Fruit fly (Drosophila melanogaster) whole organism, embryonic: Measurements from ENCODE around the gene Hr78.
A peak's percentile ranks its signal among the peaks of the same experiment; 100 is the strongest.

Experiments
- BEAF-32 ChIP-seq: fragments of 200-800 bp; sonication (Bioruptor generic); optimal IDR thresholded peaks from 3 replicates; lab custom pipeline; 2017; ENCODE audit warnings: missing biosample characterization, missing genetic modification characterization, mild to moderate bottlenecking, moderate library complexity, missing genetic modification reagents
- CG10274 ChIP-seq: fragments of 200-800 bp; sonication (Bioruptor generic); optimal IDR thresholded peaks from 3 replicates; lab custom pipeline; 2017; ENCODE audit warnings: missing biosample characterization, mild to moderate bottlenecking, missing genetic modification characterization
- CG10366 ChIP-seq: fragments of 200-800 bp; sonication (Bioruptor generic); IDR thresholded peaks from 2 replicates; pipeline ENCODE4 v1.3.6; 2022; ENCODE audit warnings: missing biosample characterization, missing genetic modification characterization
- CG13894 ChIP-seq: fragments of 200-800 bp; sonication (Bioruptor generic); optimal IDR thresholded peaks from 3 replicates; lab custom pipeline; 2018; ENCODE audit warnings: missing biosample characterization, mild to moderate bottlenecking, missing genetic modification characterization, moderate library complexity
- CG14441 ChIP-seq: fragments of 200-800 bp; sonication (Bioruptor generic); IDR thresholded peaks from 2 replicates; pipeline ENCODE4 v1.3.6; 2022; ENCODE audit warnings: missing biosample characterization, missing genetic modification characterization
- CG14710 ChIP-seq: fragments of 200-800 bp; sonication (Bioruptor generic); optimal IDR thresholded peaks from 3 replicates; lab custom pipeline; 2019; ENCODE audit warnings: missing biosample characterization, mild to moderate bottlenecking, missing genetic modification characterization, moderate library complexity
- CG15514 ChIP-seq: fragments of 200-800 bp; sonication (Bioruptor generic); optimal IDR thresholded peaks from 3 replicates; lab custom pipeline; 2017; ENCODE audit warnings: missing biosample characterization, missing genetic modification characterization, mild to moderate bottlenecking, moderate library complexity, missing genetic modification reagents
- CG17328 ChIP-seq: fragments of 200-800 bp; sonication (Bioruptor generic); IDR thresholded peaks from 2 replicates; pipeline ENCODE4 v1.3.6; 2022; ENCODE audit warnings: missing biosample characterization, missing genetic modification characterization
- CG1832 ChIP-seq: fragments of 200-800 bp; sonication (Bioruptor generic); optimal IDR thresholded peaks from 2 replicates; lab custom pipeline; 2017; ENCODE audit warnings: missing biosample characterization, mild to moderate bottlenecking, missing genetic modification characterization, inconsistent platforms
- CG3065 ChIP-seq: fragments of 200-800 bp; sonication (Bioruptor generic); optimal IDR thresholded peaks from 2 replicates; lab custom pipeline; 2016; ENCODE audit warnings: missing biosample characterization, missing genetic modification characterization
- CG32772 ChIP-seq: fragments of 200-800 bp; sonication (Bioruptor generic); IDR thresholded peaks from 2 replicates; pipeline ENCODE4 v1.3.6; 2022; ENCODE audit warnings: missing biosample characterization, missing genetic modification characterization
- CG3838 ChIP-seq: fragments of 200-800 bp; sonication (Bioruptor generic); optimal IDR thresholded peaks from 3 replicates; lab custom pipeline; 2016; ENCODE audit warnings: missing biosample characterization, missing genetic modification characterization
- CG3847 ChIP-seq: fragments of 200-800 bp; sonication (Bioruptor generic); IDR thresholded peaks from 2 replicates; pipeline ENCODE4 v1.3.6; 2022; ENCODE audit warnings: missing biosample characterization, missing genetic modification characterization
- CG3995 ChIP-seq: fragments of 200-800 bp; sonication (Bioruptor generic); optimal IDR thresholded peaks from 3 replicates; lab custom pipeline; 2016; ENCODE audit warnings: missing biosample characterization, missing genetic modification characterization
- CG5245 ChIP-seq: fragments of 200-800 bp; sonication (Bioruptor generic); optimal IDR thresholded peaks from 3 replicates; lab custom pipeline; 2016; ENCODE audit warnings: missing biosample characterization, missing genetic modification characterization
- CG6254 ChIP-seq: fragments of 200-800 bp; sonication (Bioruptor generic); optimal IDR thresholded peaks from 3 replicates; lab custom pipeline; 2017; ENCODE audit warnings: mild to moderate bottlenecking, missing biosample characterization, missing genetic modification reagents, missing genetic modification characterization
- CG6683 ChIP-seq: fragments of 200-800 bp; sonication (Bioruptor generic); optimal IDR thresholded peaks from 2 replicates; lab custom pipeline; 2017; ENCODE audit warnings: missing biosample characterization, mild to moderate bottlenecking, missing genetic modification characterization, missing genetic modification reagents
- CG6765 ChIP-seq: fragments of 200-800 bp; sonication (Bioruptor generic); optimal IDR thresholded peaks from 3 replicates; lab custom pipeline; 2017; ENCODE audit warnings: missing biosample characterization, mild to moderate bottlenecking, missing genetic modification characterization
- CG6791 ChIP-seq: fragments of 200-800 bp; sonication (Bioruptor generic); IDR thresholded peaks from 3 replicates; pipeline ENCODE4 v1.3.6; 2022; ENCODE audit warnings: missing biosample characterization, missing genetic modification characterization; ENCODE audit not compliant: partially characterized antibody
- CG7271 ChIP-seq: fragments of 200-800 bp; sonication (Bioruptor generic); optimal IDR thresholded peaks from 2 replicates; lab custom pipeline; 2018; ENCODE audit warnings: missing biosample characterization, mild to moderate bottlenecking, missing genetic modification characterization, moderate library complexity
- CG9437 ChIP-seq: fragments of 200-800 bp; sonication (Bioruptor generic); optimal IDR thresholded peaks from 2 replicates; lab custom pipeline; 2018; ENCODE audit warnings: missing biosample characterization, mild to moderate bottlenecking, missing genetic modification characterization
- CHES-1-like ChIP-seq: fragments of 200-800 bp; sonication (Bioruptor generic); optimal IDR thresholded peaks from 2 replicates; lab custom pipeline; 2016; ENCODE audit warnings: missing biosample characterization, missing genetic modification characterization
- Dfd ChIP-seq, 2 experiments: fragments of >200 bp; optimal IDR thresholded peaks; 2 replicates each; lab custom pipeline; 2017; ENCODE audit warnings: missing biosample characterization in 2 of 2, missing genetic modification characterization in 2 of 2
- Dip2 ChIP-seq: fragments of 200-800 bp; sonication (Bioruptor generic); IDR thresholded peaks from 2 replicates; pipeline ENCODE4 v1.3.6; 2022; ENCODE audit warnings: missing biosample characterization, missing genetic modification characterization
- E2f2 ChIP-seq: fragments of 200-800 bp; sonication (Bioruptor generic); IDR thresholded peaks from 2 replicates; pipeline ENCODE4 v1.3.6; 2022; ENCODE audit warnings: missing biosample characterization, missing genetic modification characterization
- Gsc ChIP-seq: fragments of 200-800 bp; sonication (Bioruptor generic); IDR thresholded peaks from 2 replicates; pipeline ENCODE4 v1.3.6; 2022; ENCODE audit warnings: missing biosample characterization, missing genetic modification characterization
- HLH54F ChIP-seq: fragments of 200-800 bp; sonication (Bioruptor generic); optimal IDR thresholded peaks from 3 replicates; lab custom pipeline; 2016; ENCODE audit warnings: missing biosample characterization, missing genetic modification characterization
- MTF-1 ChIP-seq: fragments of 200-800 bp; sonication (Bioruptor generic); optimal IDR thresholded peaks from 2 replicates; lab custom pipeline; 2018; ENCODE audit warnings: missing biosample characterization, mild to moderate bottlenecking, missing genetic modification characterization, borderline replicate concordance
- NC2β ChIP-seq: fragments of 200-800 bp; sonication (Bioruptor generic); optimal IDR thresholded peaks from 2 replicates; lab custom pipeline; 2016; ENCODE audit warnings: missing biosample characterization, missing genetic modification characterization
- Opbp ChIP-seq: fragments of 200-800 bp; sonication (Bioruptor generic); IDR thresholded peaks from 3 replicates; pipeline ENCODE4 v1.3.6; 2022; ENCODE audit warnings: missing biosample characterization, missing genetic modification characterization; ENCODE audit not compliant: partially characterized antibody
- Trl ChIP-seq, 3 experiments: fragments of >200 bp in 2 of 3; fragments of 200-800 bp in 1 of 3; sonication (Bioruptor generic) in 1 of 3; optimal IDR thresholded peaks; 2 replicates in 1 of 3; 3 replicates in 2 of 3; lab custom pipeline; 2016 to 2017; ENCODE audit warnings: missing biosample characterization in 1 of 3, missing genetic modification characterization in 1 of 3
- Vsx1 ChIP-seq: fragments of 200-800 bp; sonication (Bioruptor generic); optimal IDR thresholded peaks from 2 replicates; lab custom pipeline; 2017; ENCODE audit warnings: missing biosample characterization, mild to moderate bottlenecking, missing genetic modification characterization, missing genetic modification reagents
- ac ChIP-seq: fragments of 200-800 bp; sonication (Bioruptor generic); optimal IDR thresholded peaks from 3 replicates; lab custom pipeline; 2017; ENCODE audit warnings: missing biosample characterization, mild to moderate bottlenecking, missing genetic modification characterization
- ara ChIP-seq: fragments of 200-800 bp; sonication (Bioruptor generic); IDR thresholded peaks from 2 replicates; pipeline ENCODE4 v1.3.6; 2022; ENCODE audit warnings: missing biosample characterization, missing genetic modification characterization
- br ChIP-seq: fragments of >200 bp; optimal IDR thresholded peaks from 2 replicates; lab custom pipeline; 2017
- cato ChIP-seq: fragments of 200-800 bp; sonication (Bioruptor generic); optimal IDR thresholded peaks from 2 replicates; lab custom pipeline; 2016; ENCODE audit warnings: missing biosample characterization, missing genetic modification characterization, borderline replicate concordance
- cg ChIP-seq: fragments of 200-800 bp; sonication (Bioruptor generic); optimal IDR thresholded peaks from 3 replicates; lab custom pipeline; 2019; ENCODE audit warnings: missing biosample characterization, mild to moderate bottlenecking, missing genetic modification characterization, moderate library complexity
- ems ChIP-seq: fragments of 200-800 bp; sonication (Bioruptor generic); optimal IDR thresholded peaks from 3 replicates; lab custom pipeline; 2016; ENCODE audit warnings: missing biosample characterization, missing genetic modification characterization
- gfzf ChIP-seq: fragments of 200-800 bp; sonication (Bioruptor generic); optimal IDR thresholded peaks from 2 replicates; lab custom pipeline; 2016; ENCODE audit warnings: missing biosample characterization, mild to moderate bottlenecking, missing genetic modification characterization, moderate library complexity
- grau ChIP-seq: fragments of 200-800 bp; optimal IDR thresholded peaks from 3 replicates; lab custom pipeline; 2019; ENCODE audit warnings: missing biosample characterization, mild to moderate bottlenecking, missing genetic modification characterization, moderate library complexity
- hbn ChIP-seq: fragments of 200-800 bp; sonication (Bioruptor generic); IDR thresholded peaks from 2 replicates; pipeline ENCODE4 v1.3.6; 2022; ENCODE audit warnings: missing biosample characterization, missing genetic modification characterization; ENCODE audit not compliant: partially characterized antibody
- lola ChIP-seq, 3 experiments: fragments of >200 bp in 2 of 3; fragments of 200-800 bp in 1 of 3; sonication (Bioruptor generic) in 1 of 3; optimal IDR thresholded peaks; 2 replicates each; lab custom pipeline; 2017 to 2019; ENCODE audit warnings: missing biosample characterization in 3 of 3, missing genetic modification characterization in 3 of 3, mild to moderate bottlenecking in 1 of 3, moderate library complexity in 1 of 3
- nerfin-2 ChIP-seq: fragments of 200-800 bp; sonication (Bioruptor generic); IDR thresholded peaks from 2 replicates; pipeline ENCODE4 v1.3.6; 2022; ENCODE audit warnings: missing biosample characterization, missing genetic modification characterization; ENCODE audit not compliant: partially characterized antibody
- pho ChIP-seq: fragments of 200-800 bp; sonication (Bioruptor generic); optimal IDR thresholded peaks from 2 replicates; lab custom pipeline; 2016; ENCODE audit warnings: missing biosample characterization, missing genetic modification characterization
- pros ChIP-seq: fragments of 200-800 bp; sonication (Bioruptor generic); optimal IDR thresholded peaks from 3 replicates; lab custom pipeline; 2019; ENCODE audit warnings: missing biosample characterization, mild to moderate bottlenecking, missing genetic modification characterization, moderate library complexity
- schlank ChIP-seq: fragments of 200-800 bp; sonication (Bioruptor generic); optimal IDR thresholded peaks from 2 replicates; lab custom pipeline; 2018; ENCODE audit warnings: missing biosample characterization, mild to moderate bottlenecking, missing genetic modification characterization
- trem ChIP-seq: fragments of 200-800 bp; optimal IDR thresholded peaks from 3 replicates; lab custom pipeline; 2019; ENCODE audit warnings: missing biosample characterization, mild to moderate bottlenecking, missing genetic modification characterization, moderate library complexity

Hr78 gene

DNA sequence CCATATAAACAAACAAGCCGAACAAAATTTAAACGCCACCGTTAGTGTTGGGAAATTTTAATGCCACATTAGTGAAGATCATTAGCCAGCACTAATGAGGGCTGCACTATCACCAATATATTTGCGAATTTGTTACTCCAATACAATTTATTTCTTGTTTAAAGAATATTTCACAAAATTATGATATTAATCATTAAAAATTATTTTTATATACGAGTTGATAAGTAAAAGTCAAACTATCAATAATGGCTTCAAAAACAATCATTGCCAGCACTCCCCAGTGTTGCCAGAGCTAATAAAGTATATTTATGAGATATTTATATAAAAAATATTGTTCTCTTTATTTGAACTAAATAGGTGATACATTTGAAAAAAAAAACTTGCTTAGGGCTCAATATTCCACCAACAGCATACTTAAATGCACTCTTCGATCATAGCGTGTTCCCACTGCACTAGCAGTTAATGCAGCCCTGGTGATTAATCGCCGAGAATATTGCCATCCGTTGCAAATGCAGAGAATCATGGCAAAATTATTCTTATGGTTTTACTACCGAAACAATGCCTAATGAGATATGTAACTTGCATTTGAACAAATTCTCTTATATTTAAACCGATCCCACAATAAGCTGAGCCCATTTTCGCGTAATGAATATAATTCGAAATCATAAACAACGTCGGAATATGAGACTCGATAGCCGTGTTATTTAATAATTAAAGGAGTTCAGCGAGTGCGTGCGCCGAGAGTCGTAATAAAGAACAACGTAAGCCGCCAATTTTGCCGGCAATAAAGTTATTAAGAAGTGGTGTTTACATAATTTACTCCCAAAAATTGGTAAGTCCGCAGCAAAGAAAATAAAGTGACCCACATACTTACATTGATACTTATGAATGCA is 18.8 kb upstream of the Hr78 start, which contains the start of the genes SAK and Cdk12 (continued):
- TF ChIP-seq gfzf (GFP tag; lab: Kevin White, UChicago): no peak
- TF ChIP-seq CG5245 (GFP tag; lab: Kevin White, UChicago): peak; percentile 54
- no peak for TF ChIP-seq NC2β (GFP tag; lab: Kevin White, UChicago)
- TF ChIP-seq CG15514 (GFP tag; lab: Kevin White, UChicago): peak; percentile 84
- peak; percentile 57 for TF ChIP-seq CG7271 (tag; lab: Kevin White, UChicago)
- TF ChIP-seq pros (GFP tag; lab: Kevin White, UChicago): no peak
- peak; percentile 68 for TF ChIP-seq cato (GFP tag; lab: Kevin White, UChicago)
- TF ChIP-seq E2f2 (GFP tag; lab: Robert Waterston, UW): peak; percentile 83
- TF ChIP-seq Dip2 (GFP tag; lab: Robert Waterston, UW): no peak; the same call in 1 of the 2 replicates
- TF ChIP-seq CG6765 (GFP tag; lab: Kevin White, UChicago): peak; percentile 76
- no peak for TF ChIP-seq br (lab: Kevin White, UChicago)
- TF ChIP-seq CHES-1-like (GFP tag; lab: Kevin White, UChicago): peak; percentile 28
- TF ChIP-seq CG6683 (GFP tag; lab: Kevin White, UChicago): peak; percentile 34
- no peak; the same call in 1 of the 2 replicates for TF ChIP-seq Gsc (GFP tag; lab: Robert Waterston, UW)
- peak; percentile 41 for TF ChIP-seq MTF-1 (GFP tag; lab: Kevin White, UChicago)
- peak; percentile 76 for TF ChIP-seq CG6254 (GFP tag; lab: Kevin White, UChicago)
- TF ChIP-seq CG14710: peak; percentile 94
- TF ChIP-seq nerfin-2 (GFP tag; lab: Robert Waterston, UW): no peak
- TF ChIP-seq CG32772 (GFP tag; lab: Robert Waterston, UW): peak; percentile 76
- peak; percentile 29 for TF ChIP-seq pho
- no peak for TF ChIP-seq cg (GFP tag; lab: Kevin White, UChicago)
- TF ChIP-seq hbn (GFP tag; lab: Robert Waterston, UW): no peak
- peak; percentile 77 for TF ChIP-seq CG14441
- TF ChIP-seq Trl (optimal IDR thresholded peaks at IDR 0.05; lab: Kevin White, UChicago): no peak
- TF ChIP-seq Trl (GFP tag; optimal IDR thresholded peaks at IDR 0.05; lab: Kevin White, UChicago): peak; percentile 49
- TF ChIP-seq schlank: peak; percentile 55
- peak; percentile 63 for TF ChIP-seq BEAF-32 (GFP tag; lab: Kevin White, UChicago)
- TF ChIP-seq trem (tag; lab: Kevin White, UChicago): peak; percentile 78
- TF ChIP-seq ac (GFP tag; lab: Kevin White, UChicago): peak; percentile 5
- TF ChIP-seq CG13894 (tag; lab: Kevin White, UChicago): peak; percentile 87
- TF ChIP-seq CG10366 (GFP tag; lab: Robert Waterston, UW): peak; percentile 71; the same call in 1 of the 2 replicates
- TF ChIP-seq CG1832 (GFP tag; lab: Kevin White, UChicago): no peak
- TF ChIP-seq ems: peak; percentile 12
- peak; percentile 82 for TF ChIP-seq CG9437
- TF ChIP-seq CG17328 (GFP tag; lab: Robert Waterston, UW): peak; percentile 74
- peak; percentile 74 for TF ChIP-seq ara (GFP tag; lab: Robert Waterston, UW)
- peak in 1 of 2 experiments; percentile 49 for TF ChIP-seq Dfd (GFP tag; optimal IDR thresholded peaks at IDR 0.05; lab: Kevin White, UChicago)
- peak; percentile 39; the same call in 1 of the 3 replicates for TF ChIP-seq CG6791 (GFP tag; lab: Robert Waterston, UW)
- TF ChIP-seq HLH54F (GFP tag; lab: Kevin White, UChicago): peak; percentile 74
- peak; percentile 45 for TF ChIP-seq CG3995 (GFP tag; lab: Kevin White, UChicago)
- TF ChIP-seq CG3847 (GFP tag; lab: Robert Waterston, UW): peak; percentile 86
- peak; percentile 58 for TF ChIP-seq CG3065 (GFP tag; lab: Kevin White, UChicago)
- TF ChIP-seq lola (GFP tag; optimal IDR thresholded peaks at IDR 0.05; lab: Kevin White, UChicago): peak in 1 of 3 experiments; percentile 85
- TF ChIP-seq Vsx1 (GFP tag; lab: Kevin White, UChicago): peak; percentile 82
- TF ChIP-seq grau (tag; lab: Kevin White, UChicago): peak; percentile 92
- TF ChIP-seq Opbp: peak; percentile 44; the same call in 1 of the 3 replicates
- peak; percentile 47 for TF ChIP-seq CG3838 (GFP tag; lab: Kevin White, UChicago)
- peak; percentile 48 for TF ChIP-seq CG10274 (GFP tag; lab: Kevin White, UChicago)
